Fruit fly (Drosophila melanogaster) whole organism, embryonic: Measurements from ENCODE around the gene Sap30.

Experiments
- CG10267 ChIP-seq: fragments of 200-800 bp; sonication (Bioruptor generic); optimal IDR thresholded peaks from 2 replicates; lab custom pipeline; 2018; ENCODE audit warnings: missing biosample characterization, mild to moderate bottlenecking, missing genetic modification characterization, moderate library complexity
- CG10462 ChIP-seq: fragments of 200-800 bp; sonication (Bioruptor generic); optimal IDR thresholded peaks from 2 replicates; lab custom pipeline; 2016; ENCODE audit warnings: missing biosample characterization, missing genetic modification characterization
- CG13287 ChIP-seq: fragments of 200-800 bp; sonication (Bioruptor generic); IDR thresholded peaks from 2 replicates; pipeline ENCODE4 v1.3.6; 2022; ENCODE audit warnings: missing biosample characterization, missing genetic modification characterization; ENCODE audit not compliant: partially characterized antibody
- CG13296 ChIP-seq: fragments of 200-800 bp; sonication (Bioruptor generic); optimal IDR thresholded peaks from 3 replicates; lab custom pipeline; 2018; ENCODE audit warnings: missing biosample characterization, mild to moderate bottlenecking, missing genetic modification characterization
- CG15011 ChIP-seq: fragments of 200-800 bp; sonication (Bioruptor generic); optimal IDR thresholded peaks from 3 replicates; lab custom pipeline; 2018; ENCODE audit warnings: missing biosample characterization, mild to moderate bottlenecking, missing genetic modification characterization
- CG15514 ChIP-seq: fragments of 200-800 bp; sonication (Bioruptor generic); optimal IDR thresholded peaks from 3 replicates; lab custom pipeline; 2017; ENCODE audit warnings: missing biosample characterization, missing genetic modification characterization, mild to moderate bottlenecking, moderate library complexity, missing genetic modification reagents
- CG1603 ChIP-seq: fragments of 200-800 bp; sonication (Bioruptor generic); optimal IDR thresholded peaks from 2 replicates; lab custom pipeline; 2019; ENCODE audit warnings: missing biosample characterization, mild to moderate bottlenecking, missing genetic modification characterization, moderate library complexity
- CG16779 ChIP-seq: fragments of 200-800 bp; sonication (Bioruptor generic); IDR thresholded peaks from 2 replicates; pipeline ENCODE4 v1.3.6; 2022; ENCODE audit warnings: missing biosample characterization, missing genetic modification characterization
- CG16813 ChIP-seq: fragments of 200-800 bp; sonication (Bioruptor generic); IDR thresholded peaks from 3 replicates; pipeline ENCODE4 v1.3.6; 2022; ENCODE audit warnings: missing biosample characterization, missing genetic modification characterization; ENCODE audit not compliant: partially characterized antibody
- CG17912 ChIP-seq: fragments of 200-800 bp; sonication (Bioruptor generic); optimal IDR thresholded peaks from 2 replicates; lab custom pipeline; 2018; ENCODE audit warnings: missing biosample characterization, mild to moderate bottlenecking, missing genetic modification characterization
- CG18619 ChIP-seq: fragments of 200-800 bp; sonication (Bioruptor generic); optimal IDR thresholded peaks from 3 replicates; lab custom pipeline; 2017; ENCODE audit warnings: missing biosample characterization, mild to moderate bottlenecking, missing genetic modification characterization
- CG2120 ChIP-seq: fragments of 200-800 bp; sonication (Bioruptor generic); optimal IDR thresholded peaks from 3 replicates; lab custom pipeline; 2016; ENCODE audit warnings: missing biosample characterization, missing genetic modification characterization
- CG2129 ChIP-seq: fragments of 200-800 bp; sonication (Bioruptor generic); IDR thresholded peaks from 2 replicates; pipeline ENCODE4 v1.3.6; 2022; ENCODE audit warnings: missing biosample characterization, missing genetic modification characterization; ENCODE audit not compliant: partially characterized antibody
- CG30020 ChIP-seq: fragments of 200-800 bp; optimal IDR thresholded peaks from 2 replicates; lab custom pipeline; 2019; ENCODE audit warnings: missing biosample characterization, mild to moderate bottlenecking, missing genetic modification characterization, moderate library complexity
- CG32767 ChIP-seq: fragments of 200-800 bp; sonication (Bioruptor generic); IDR thresholded peaks from 2 replicates; pipeline ENCODE4 v1.3.6; 2022; ENCODE audit warnings: missing biosample characterization, missing genetic modification characterization
- CG34224 ChIP-seq: fragments of 200-800 bp; sonication (Bioruptor generic); IDR thresholded peaks from 3 replicates; pipeline ENCODE4 v1.3.6; 2022; ENCODE audit warnings: missing biosample characterization, missing genetic modification characterization; ENCODE audit not compliant: partially characterized antibody
- CG3995 ChIP-seq: fragments of 200-800 bp; sonication (Bioruptor generic); optimal IDR thresholded peaks from 3 replicates; lab custom pipeline; 2016; ENCODE audit warnings: missing biosample characterization, missing genetic modification characterization
- CG8089 ChIP-seq: fragments of 200-800 bp; sonication (Bioruptor generic); optimal IDR thresholded peaks from 3 replicates; lab custom pipeline; 2016; ENCODE audit warnings: missing biosample characterization, missing genetic modification characterization
- CG8290 ChIP-seq, 3 experiments: fragments of 200-800 bp; sonication (Bioruptor generic); optimal IDR thresholded peaks; 2 replicates each; lab custom pipeline; 2016 to 2019; ENCODE audit warnings: missing biosample characterization in 3 of 3, missing genetic modification characterization in 3 of 3, mild to moderate bottlenecking in 2 of 3, moderate library complexity in 1 of 3
- CG9932 ChIP-seq: fragments of 200-800 bp; sonication (Bioruptor generic); IDR thresholded peaks from 2 replicates; pipeline ENCODE4 v1.3.6; 2022; ENCODE audit warnings: missing biosample characterization, missing genetic modification characterization
- CoRest ChIP-seq: fragments of 200-800 bp; sonication (Bioruptor generic); optimal IDR thresholded peaks from 3 replicates; lab custom pipeline; 2018; ENCODE audit warnings: missing biosample characterization, mild to moderate bottlenecking, missing genetic modification characterization, moderate library complexity
- Dad ChIP-seq: fragments of 200-800 bp; sonication (Bioruptor generic); optimal IDR thresholded peaks from 3 replicates; lab custom pipeline; 2016; ENCODE audit warnings: missing biosample characterization, missing genetic modification characterization
- Dek ChIP-seq: fragments of 200-800 bp; sonication (Bioruptor generic); optimal IDR thresholded peaks from 3 replicates; lab custom pipeline; 2019; ENCODE audit warnings: missing biosample characterization, mild to moderate bottlenecking, missing genetic modification characterization, moderate library complexity
- Dll ChIP-seq: fragments of 200-800 bp; sonication (Bioruptor generic); IDR thresholded peaks from 4 replicates; pipeline ENCODE4 v1.3.6; 2022; ENCODE audit warnings: missing biosample characterization, missing genetic modification characterization; ENCODE audit not compliant: partially characterized antibody
- Doc2 ChIP-seq: fragments of 200-800 bp; sonication (Bioruptor generic); IDR thresholded peaks from 2 replicates; pipeline ENCODE4 v1.3.6; 2022; ENCODE audit warnings: missing biosample characterization, missing genetic modification characterization
- Doc3 ChIP-seq: fragments of 200-800 bp; sonication (Bioruptor generic); IDR thresholded peaks from 3 replicates; pipeline ENCODE4 v1.3.6; 2022; ENCODE audit warnings: missing biosample characterization, missing genetic modification characterization; ENCODE audit not compliant: partially characterized antibody
- HLH54F ChIP-seq: fragments of 200-800 bp; sonication (Bioruptor generic); optimal IDR thresholded peaks from 3 replicates; lab custom pipeline; 2016; ENCODE audit warnings: missing biosample characterization, missing genetic modification characterization
- Hr78 ChIP-seq, 2 experiments: fragments of 200-800 bp in 1 of 2; fragments of >200 bp in 1 of 2; sonication (Bioruptor generic) in 1 of 2; optimal IDR thresholded peaks; 2 replicates each; lab custom pipeline; 2017 to 2019; ENCODE audit warnings: missing biosample characterization in 2 of 2, missing genetic modification characterization in 2 of 2, mild to moderate bottlenecking in 1 of 2, moderate library complexity in 1 of 2
- Hsf ChIP-seq: fragments of 200-800 bp; sonication (Bioruptor generic); optimal IDR thresholded peaks from 3 replicates; lab custom pipeline; 2016; ENCODE audit warnings: missing biosample characterization, missing genetic modification characterization
- Myb ChIP-seq: fragments of 200-800 bp; sonication (Bioruptor generic); optimal IDR thresholded peaks from 2 replicates; lab custom pipeline; 2016; ENCODE audit warnings: missing biosample characterization, missing genetic modification characterization
- Oaz ChIP-seq: fragments of 200-800 bp; sonication (Bioruptor generic); IDR thresholded peaks from 2 replicates; pipeline ENCODE4 v1.3.6; 2022; ENCODE audit warnings: missing biosample characterization, missing genetic modification characterization
- Sin3A ChIP-seq: fragments of >200 bp; optimal IDR thresholded peaks from 2 replicates; lab custom pipeline; 2018
- Six4 ChIP-seq: fragments of 200-800 bp; sonication (Bioruptor generic); optimal IDR thresholded peaks from 2 replicates; lab custom pipeline; 2016; ENCODE audit warnings: missing biosample characterization, missing genetic modification characterization
- Sox100B ChIP-seq: fragments of 200-800 bp; sonication (Bioruptor generic); optimal IDR thresholded peaks from 3 replicates; lab custom pipeline; 2018; ENCODE audit warnings: missing biosample characterization, mild to moderate bottlenecking, missing genetic modification characterization
- Sry-δ ChIP-seq: fragments of 200-800 bp; sonication (Bioruptor generic); optimal IDR thresholded peaks from 2 replicates; lab custom pipeline; 2016; ENCODE audit warnings: missing biosample characterization, missing genetic modification characterization
- Tbp ChIP-seq: fragments of >200 bp; optimal IDR thresholded peaks from 2 replicates; lab custom pipeline; 2018; ENCODE audit warnings: missing biosample characterization, missing genetic modification characterization
- Vsx1 ChIP-seq: fragments of 200-800 bp; sonication (Bioruptor generic); optimal IDR thresholded peaks from 2 replicates; lab custom pipeline; 2017; ENCODE audit warnings: missing biosample characterization, mild to moderate bottlenecking, missing genetic modification characterization, missing genetic modification reagents
- ara ChIP-seq: fragments of 200-800 bp; sonication (Bioruptor generic); IDR thresholded peaks from 2 replicates; pipeline ENCODE4 v1.3.6; 2022; ENCODE audit warnings: missing biosample characterization, missing genetic modification characterization
- chn ChIP-seq: fragments of 200-800 bp; sonication (Bioruptor generic); optimal IDR thresholded peaks from 2 replicates; lab custom pipeline; 2016; ENCODE audit warnings: missing biosample characterization, missing genetic modification characterization
- croc ChIP-seq: fragments of 200-800 bp; sonication (Bioruptor generic); conservative IDR thresholded peaks from 3 replicates; pipeline ENCODE4 v1.3.6; 2022; ENCODE audit warnings: missing biosample characterization, missing genetic modification characterization
- crp ChIP-seq, 2 experiments: fragments of 200-800 bp; sonication (Bioruptor generic); optimal IDR thresholded peaks; 2 replicates in 1 of 2; 3 replicates in 1 of 2; lab custom pipeline; 2017; ENCODE audit warnings: missing biosample characterization in 2 of 2, missing genetic modification characterization in 2 of 2, mild to moderate bottlenecking in 1 of 2, moderate library complexity in 1 of 2
- disco-r ChIP-seq: fragments of 200-800 bp; sonication (Bioruptor generic); optimal IDR thresholded peaks from 2 replicates; lab custom pipeline; 2016; ENCODE audit warnings: missing biosample characterization, missing genetic modification characterization
- fru ChIP-seq: fragments of >200 bp; optimal IDR thresholded peaks from 2 replicates; lab custom pipeline; 2017
- gro ChIP-seq: fragments of 200-800 bp; sonication (Bioruptor generic); optimal IDR thresholded peaks from 2 replicates; lab custom pipeline; 2016; ENCODE audit warnings: missing biosample characterization, missing genetic modification characterization
- hbn ChIP-seq: fragments of 200-800 bp; sonication (Bioruptor generic); IDR thresholded peaks from 2 replicates; pipeline ENCODE4 v1.3.6; 2022; ENCODE audit warnings: missing biosample characterization, missing genetic modification characterization; ENCODE audit not compliant: partially characterized antibody
- mam ChIP-seq: fragments of 200-800 bp; sonication (Bioruptor generic); optimal IDR thresholded peaks from 3 replicates; lab custom pipeline; 2016; ENCODE audit warnings: missing biosample characterization, missing genetic modification characterization
- odd ChIP-seq: fragments of 200-800 bp; sonication (Bioruptor generic); optimal IDR thresholded peaks from 2 replicates; lab custom pipeline; 2017; ENCODE audit warnings: missing biosample characterization, mild to moderate bottlenecking, missing genetic modification characterization
- onecut ChIP-seq: fragments of 200-800 bp; sonication (Bioruptor generic); IDR thresholded peaks from 2 replicates; pipeline ENCODE4 v1.3.6; 2022; ENCODE audit warnings: missing biosample characterization, missing genetic modification characterization
- sens ChIP-seq: fragments of 200-800 bp; sonication (Bioruptor generic); peaks from one replicate; lab custom pipeline; 2016; ENCODE audit warnings: missing biosample characterization, missing genetic modification characterization
- stwl ChIP-seq: fragments of 200-800 bp; sonication (Bioruptor generic); optimal IDR thresholded peaks from 3 replicates; lab custom pipeline; 2018; ENCODE audit warnings: missing biosample characterization, mild to moderate bottlenecking, missing genetic modification characterization, moderate library complexity

Gene Sap30

DNA sequence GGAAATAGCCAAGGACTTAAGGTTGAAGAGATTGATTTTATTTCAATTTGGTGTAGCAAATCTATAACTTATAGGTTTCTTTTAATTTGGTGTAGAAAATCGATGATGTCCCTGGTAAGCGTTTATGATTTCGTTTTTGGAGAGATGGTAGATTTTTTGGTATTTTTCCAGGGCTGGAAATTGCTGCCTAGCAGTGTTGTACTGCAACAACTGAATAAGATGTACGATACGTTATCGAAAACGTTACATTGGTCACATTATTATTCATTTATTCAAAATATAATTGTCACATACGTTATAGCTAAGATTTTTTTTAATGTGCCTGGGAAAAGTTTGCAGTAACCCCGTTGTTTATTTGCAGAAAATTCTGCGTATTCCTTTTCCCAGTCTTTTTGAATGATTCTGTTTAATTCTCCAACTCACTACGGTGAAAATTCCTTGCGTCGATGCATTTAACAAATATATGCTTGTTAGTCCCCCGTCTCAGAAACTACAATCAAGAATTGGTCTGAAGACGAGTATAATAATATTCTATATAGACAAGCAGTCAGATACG, at the start of gene Sap30, which contains the start of gene CG9609 (continued):
- TF ChIP-seq Vsx1 (GFP tag; lab: Kevin White, UChicago): no peak
- peak; percentile 55 for TF ChIP-seq Sry-δ (GFP tag; lab: Kevin White, UChicago)
- no peak for TF ChIP-seq CG16779 (GFP tag; lab: Robert Waterston, UW)
- no peak for TF ChIP-seq CG34224
- TF ChIP-seq fru (lab: Kevin White, UChicago): no peak
- no peak for TF ChIP-seq Hr78 (GFP tag; optimal IDR thresholded peaks at IDR 0.05; lab: Kevin White, UChicago)
- TF ChIP-seq Dll (GFP tag; lab: Robert Waterston, UW): no peak
- peak; percentile 84 for TF ChIP-seq onecut (GFP tag; lab: Robert Waterston, UW)
- TF ChIP-seq hbn (GFP tag; lab: Robert Waterston, UW): no peak
- peak; percentile 20 for TF ChIP-seq CG30020 (tag; lab: Kevin White, UChicago)
- TF ChIP-seq CG9932 (GFP tag; lab: Robert Waterston, UW): peak; percentile 26; the same call in 1 of the 2 replicates
- no peak for TF ChIP-seq disco-r (GFP tag; lab: Kevin White, UChicago)
- TF ChIP-seq CG2129 (GFP tag; lab: Robert Waterston, UW): no peak
- TF ChIP-seq Dad: no peak
- peak; percentile 83 for TF ChIP-seq sens (GFP tag; lab: Kevin White, UChicago)
- peak; percentile 15; the same call in 1 of the 2 replicates for TF ChIP-seq CG13287 (GFP tag; lab: Robert Waterston, UW)
- TF ChIP-seq Doc2 (GFP tag; lab: Robert Waterston, UW): no peak
- TF ChIP-seq CoRest: peak; percentile 29
- TF ChIP-seq Six4 (GFP tag; lab: Kevin White, UChicago): no peak
- no peak for TF ChIP-seq Hsf (GFP tag; lab: Kevin White, UChicago)
- TF ChIP-seq Sin3A (lab: Kevin White, UChicago): no peak
- TF ChIP-seq CG32767: no peak
- no peak for TF ChIP-seq CG15011 (GFP tag; lab: Kevin White, UChicago)
- TF ChIP-seq CG1603: peak; percentile 60
- TF ChIP-seq odd: no peak
- no peak for TF ChIP-seq CG17912
- TF ChIP-seq ara (GFP tag; lab: Robert Waterston, UW): no peak
- TF ChIP-seq crp (GFP tag; optimal IDR thresholded peaks at IDR 0.05; lab: Kevin White, UChicago): no peak
- peak; percentile 72 for TF ChIP-seq CG3995 (GFP tag; lab: Kevin White, UChicago)
- 0 out of 3 replicates have a peak, but pooled peaks have one; percentile 41 for TF ChIP-seq Doc3
- TF ChIP-seq CG10267: peak; percentile 9
- no peak for TF ChIP-seq mam (GFP tag; lab: Kevin White, UChicago)
- no peak for TF ChIP-seq HLH54F
- no peak for TF ChIP-seq CG18619 (GFP tag; lab: Kevin White, UChicago)
- TF ChIP-seq chn (GFP tag; lab: Kevin White, UChicago): no peak
- TF ChIP-seq CG16813 (GFP tag; lab: Robert Waterston, UW): no peak
- peak; percentile 17 for TF ChIP-seq Dek
- TF ChIP-seq CG15514 (GFP tag; lab: Kevin White, UChicago): peak; percentile 10
- TF ChIP-seq Tbp: no peak
- TF ChIP-seq CG2120 (GFP tag; lab: Kevin White, UChicago): peak; percentile 27
- TF ChIP-seq gro (GFP tag; lab: Kevin White, UChicago): no peak
- no peak for TF ChIP-seq Sox100B (GFP tag; lab: Kevin White, UChicago)
- peak; percentile 66 for TF ChIP-seq Myb (GFP tag; lab: Kevin White, UChicago)
- no peak for TF ChIP-seq CG13296
- peak; percentile 89 for TF ChIP-seq stwl
- no peak for TF ChIP-seq croc (GFP tag; lab: Robert Waterston, UW)
- no peak for TF ChIP-seq Oaz (GFP tag; lab: Robert Waterston, UW)
- no peak for TF ChIP-seq CG8089 (GFP tag; lab: Kevin White, UChicago)
- TF ChIP-seq CG10462 (GFP tag; lab: Kevin White, UChicago): no peak
- TF ChIP-seq CG8290 (GFP tag; optimal IDR thresholded peaks at IDR 0.05; lab: Kevin White, UChicago): no peak
- no peak for TF ChIP-seq CG8290 (tag; optimal IDR thresholded peaks at IDR 0.05; lab: Kevin White, UChicago)
